Worm (Caenorhabditis elegans) whole organism, L3 larva: ENCODE results near the gene C25H3.11.

Experiments
- aly-2 ChIP-seq: fragments of 150-350 bp; optimal IDR thresholded peaks from 2 replicates; lab custom pipeline; 2014; ENCODE audit warnings: missing biosample characterization, missing genetic modification characterization
- hmg-11 ChIP-seq: sonication (generic microtip); optimal IDR thresholded peaks from 2 replicates; lab custom pipeline; 2016; ENCODE audit warnings: missing genetic modification characterization, missing compliant biosample characterization
- jun-1 ChIP-seq: fragments of 150-350 bp; optimal IDR thresholded peaks from 2 replicates; lab custom pipeline; 2014; ENCODE audit warnings: missing biosample characterization, missing genetic modification reagents, missing genetic modification characterization
- pha-4 ChIP-seq: fragments of 150-350 bp; optimal IDR thresholded peaks from 2 replicates; lab custom pipeline; 2014; ENCODE audit warnings: missing biosample characterization, missing genetic modification reagents, missing genetic modification characterization
- ztf-11 ChIP-seq: fragments of 150-350 bp; optimal IDR thresholded peaks from 2 replicates; lab custom pipeline; 2014; ENCODE audit warnings: missing biosample characterization, missing genetic modification characterization

- no peak for TF ChIP-seq ztf-11 (tag; lab: Kevin White, UChicago)
- no peak for TF ChIP-seq aly-2
- no peak for TF ChIP-seq pha-4
- no peak for TF ChIP-seq hmg-11 (tag; lab: Kevin White, UChicago)
- TF ChIP-seq jun-1 (tag; lab: Kevin White, UChicago) = no peak
These were observed 22.8 kb downstream of the C25H3.11 start, which contains the start of gene C25H3.16 for ce11 chrII:5665991-5666390.
